Fruit fly (Drosophila melanogaster) ovary, adult (tissue): ENCODE measurements around the gene Ogdh.

ENCODE experiments used
- CG17801 ChIP-seq: fragments of 200-800 bp; optimal IDR thresholded peaks from 2 replicates; lab custom pipeline; 2019; ENCODE audit warnings: missing biosample characterization, mild to moderate bottlenecking, missing genetic modification characterization, moderate library complexity; ENCODE audit not compliant: partially characterized antibody

Ogdh gene

DNA sequence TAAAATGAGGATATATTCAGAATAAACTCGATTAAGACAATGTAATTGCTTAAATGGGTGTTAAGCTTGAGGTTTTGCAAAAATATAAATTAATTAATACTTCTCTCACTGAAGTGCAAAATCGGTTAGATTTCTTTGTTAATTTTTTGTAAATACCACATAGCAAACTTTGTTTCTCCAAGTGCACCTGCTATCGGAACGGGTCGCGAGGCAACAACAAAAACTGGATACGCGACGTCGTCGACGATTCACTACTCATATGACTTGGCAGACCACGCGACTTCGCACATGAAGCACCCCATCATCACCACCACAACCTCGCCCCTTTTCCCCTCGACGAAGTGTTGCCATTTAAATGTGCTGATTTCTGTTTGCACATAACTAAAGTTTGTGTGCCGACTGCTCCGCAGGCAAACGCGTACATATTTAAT lies 52.4 kb downstream of the Ogdh start:
- peak; percentile 15 for TF ChIP-seq CG17801 (GFP tag; lab: Kevin White, UChicago)

- TF ChIP-seq CG17801 (GFP tag; lab: Kevin White, UChicago): no peak
These were observed 52.9 kb downstream of the Ogdh start for dm6 chr3L:17007496-17007895.

- no peak for TF ChIP-seq CG17801 (GFP tag; lab: Kevin White, UChicago)
These were observed 53.3 kb downstream of the Ogdh start for dm6 chr3L:17007945-17008344.

- no peak for TF ChIP-seq CG17801 (GFP tag; lab: Kevin White, UChicago)
These were observed 54.3 kb downstream of the Ogdh start for dm6 chr3L:17008911-17009364.

DNA sequence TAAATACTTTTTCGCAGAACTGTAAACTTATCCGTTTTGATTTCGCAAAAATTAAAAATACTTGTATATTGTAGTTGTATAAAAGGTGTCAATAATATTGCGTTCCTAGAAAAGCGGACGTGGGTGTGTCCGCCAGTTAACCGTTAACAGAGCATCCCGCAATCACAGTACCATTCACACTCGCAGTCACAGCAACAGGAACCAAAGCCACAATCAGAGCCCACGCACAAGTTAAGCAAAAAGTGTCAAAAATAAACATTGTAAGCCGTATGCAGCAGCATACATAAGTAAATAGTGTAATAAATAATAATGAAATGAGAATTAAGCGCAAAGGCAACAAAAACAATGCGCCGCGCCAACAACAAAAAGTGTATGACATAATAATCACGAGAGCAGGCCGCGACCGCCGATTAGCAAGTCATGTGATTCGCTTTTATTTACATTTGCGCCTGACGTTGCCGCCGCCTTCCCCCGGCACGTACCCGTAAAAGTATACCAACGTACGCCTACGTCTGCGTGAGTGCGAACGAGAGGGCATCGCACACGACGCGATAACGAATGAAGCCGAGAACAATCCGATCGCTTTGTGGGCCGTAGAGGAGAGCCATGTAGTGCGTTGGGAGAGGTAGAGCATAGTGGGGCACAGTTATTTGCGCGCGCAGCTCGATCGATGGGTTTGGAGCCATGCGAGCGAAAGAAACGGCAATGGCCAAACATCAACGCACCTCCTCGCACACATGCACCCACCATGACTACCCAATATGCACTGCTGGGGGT lies 55.3 kb downstream of the Ogdh start:
- peak; percentile 82 for TF ChIP-seq CG17801 (GFP tag; lab: Kevin White, UChicago)

dm6 chr3L:17010492-17011303 lies 56.1 kb downstream of the Ogdh start:
- no peak for TF ChIP-seq CG17801 (GFP tag; lab: Kevin White, UChicago)

dm6 chr3L:17011351-17012016 lies 56.9 kb downstream of the Ogdh start:
- TF ChIP-seq CG17801 (GFP tag; lab: Kevin White, UChicago): no peak

DNA sequence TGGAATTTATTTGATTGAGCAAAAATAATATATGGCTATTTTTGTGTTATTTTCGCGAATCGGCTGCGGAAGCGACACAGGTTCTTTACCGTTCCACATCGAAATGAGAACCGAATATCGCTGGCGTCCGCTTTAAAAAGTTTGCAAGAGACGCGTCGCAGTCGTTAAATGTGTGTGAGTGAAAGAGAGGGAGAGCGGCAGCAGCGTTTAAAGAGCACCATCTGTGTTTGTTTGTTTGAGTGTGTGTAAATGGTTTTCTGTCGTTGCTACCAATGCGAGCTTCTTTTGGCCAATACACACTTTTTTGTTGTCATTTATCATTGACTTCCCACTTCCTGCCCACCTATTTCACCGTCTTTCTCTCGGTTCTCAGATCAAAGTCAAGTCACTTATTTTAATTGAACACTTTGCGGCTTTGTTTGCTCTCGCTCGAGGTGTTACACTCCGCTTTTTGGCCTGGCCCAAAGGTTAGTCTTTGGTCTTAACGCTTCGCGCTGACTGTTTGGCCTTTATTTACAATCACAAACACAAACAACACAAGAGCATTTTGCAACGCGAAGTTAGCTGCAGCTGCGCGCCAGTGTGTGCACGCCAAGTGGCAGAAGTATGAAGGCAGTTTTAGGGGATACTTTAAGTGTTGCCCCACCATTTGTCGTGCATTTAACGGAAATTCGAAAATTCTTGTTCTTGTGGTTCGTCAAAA lies 57.5 kb downstream of the Ogdh start, which contains the start of gene CG3764:
Gene CG3764 (minus strand): TSS at position 549 of the 703 bp plus-strand sequence.
- TF ChIP-seq CG17801 (GFP tag; lab: Kevin White, UChicago): peak; percentile 51

- TF ChIP-seq CG17801 (GFP tag; lab: Kevin White, UChicago): no peak
These were observed 61.3 kb downstream of the Ogdh start, which contains the start of the genes CG6664 and CG7728 for dm6 chr3L:17015663-17016575. TSS of gene CG6664 (minus strand) at chr3L:17016180. TSS of gene CG7728 (plus strand) at chr3L:17016536.

DNA sequence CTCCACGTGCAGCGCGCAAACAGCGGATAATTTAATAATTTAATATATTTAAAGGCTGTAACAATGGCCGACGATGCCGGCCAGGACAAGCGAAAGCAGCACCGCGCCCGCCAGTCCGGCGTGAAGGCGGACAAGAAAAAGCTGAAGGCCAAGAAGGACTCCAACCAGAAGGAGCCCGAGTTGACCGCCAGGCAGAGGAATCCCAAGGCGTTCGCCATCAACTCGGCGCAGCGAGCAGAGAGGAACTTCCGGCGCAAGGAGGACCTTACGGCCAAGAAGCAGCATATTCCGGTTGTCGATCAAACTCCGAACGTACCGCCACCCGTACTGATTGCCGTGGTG lies 61.9 kb downstream of the Ogdh start:
- TF ChIP-seq CG17801 (GFP tag; lab: Kevin White, UChicago): no peak
